Worm (Caenorhabditis elegans) whole organism, mixed stage, embryonic: Measurements from ENCODE around the gene srh-71.

Source experiments
- blmp-1 ChIP-seq: fragments of 150-350 bp; optimal IDR thresholded peaks from 2 replicates; lab custom pipeline; 2014; ENCODE audit warnings: missing biosample characterization, missing genetic modification characterization
- ces-1 ChIP-seq: fragments of 150-350 bp; optimal IDR thresholded peaks from 2 replicates; lab custom pipeline; 2014; ENCODE audit warnings: missing biosample characterization, missing genetic modification reagents, missing genetic modification characterization
- elt-1 ChIP-seq: sonication (generic microtip); optimal IDR thresholded peaks from 2 replicates; lab custom pipeline; 2017; ENCODE audit warnings: missing genetic modification characterization, mild to moderate bottlenecking, missing compliant biosample characterization, antibody characterized with exemption, moderate library complexity, borderline replicate concordance; ENCODE audit not compliant: insufficient read depth
- elt-3 ChIP-seq: fragments of 150-350 bp; optimal IDR thresholded peaks from 2 replicates; lab custom pipeline; 2014; ENCODE audit warnings: missing biosample characterization, missing genetic modification characterization
- flh-1 ChIP-seq: fragments of 200-800 bp; sonication (Bioruptor generic); optimal IDR thresholded peaks from 2 replicates; lab custom pipeline; 2018; ENCODE audit warnings: mild to moderate bottlenecking, missing genetic modification characterization, moderate library complexity, missing compliant biosample characterization
- ham-2 ChIP-seq: fragments of 200-800 bp; sonication (Bioruptor generic); optimal IDR thresholded peaks from 2 replicates; lab custom pipeline; 2018; ENCODE audit warnings: mild to moderate bottlenecking, missing genetic modification characterization, missing compliant biosample characterization
- lin-13 ChIP-seq: fragments of 150-350 bp; optimal IDR thresholded peaks from 2 replicates; lab custom pipeline; 2014; ENCODE audit warnings: missing biosample characterization, missing genetic modification characterization
- mab-5 ChIP-seq: fragments of 150-350 bp; optimal IDR thresholded peaks from 2 replicates; lab custom pipeline; 2014; ENCODE audit warnings: missing biosample characterization, missing genetic modification characterization
- nhr-12 ChIP-seq: fragments of 150-350 bp; optimal IDR thresholded peaks from 2 replicates; lab custom pipeline; 2014; ENCODE audit warnings: missing biosample characterization, missing genetic modification characterization
- nhr-237 ChIP-seq: fragments of 150-350 bp; optimal IDR thresholded peaks from 2 replicates; lab custom pipeline; 2014; ENCODE audit warnings: missing biosample characterization, missing genetic modification characterization
- nhr-28 ChIP-seq: fragments of 150-350 bp; optimal IDR thresholded peaks from 2 replicates; lab custom pipeline; 2014; ENCODE audit warnings: missing biosample characterization, missing genetic modification characterization
- pha-4 ChIP-seq: fragments of 150-350 bp; optimal IDR thresholded peaks from 2 replicates; lab custom pipeline; 2018; ENCODE audit warnings: missing biosample characterization, missing genetic modification reagents, missing genetic modification characterization
- snpc-4 ChIP-seq: fragments of 150-350 bp; optimal IDR thresholded peaks from 2 replicates; lab custom pipeline; 2014; ENCODE audit warnings: missing biosample characterization, missing genetic modification characterization
- sptf-1 ChIP-seq: sonication (generic microtip); optimal IDR thresholded peaks from 2 replicates; lab custom pipeline; 2017; ENCODE audit warnings: mild to moderate bottlenecking, missing genetic modification characterization, moderate library complexity, missing compliant biosample characterization

DNA sequence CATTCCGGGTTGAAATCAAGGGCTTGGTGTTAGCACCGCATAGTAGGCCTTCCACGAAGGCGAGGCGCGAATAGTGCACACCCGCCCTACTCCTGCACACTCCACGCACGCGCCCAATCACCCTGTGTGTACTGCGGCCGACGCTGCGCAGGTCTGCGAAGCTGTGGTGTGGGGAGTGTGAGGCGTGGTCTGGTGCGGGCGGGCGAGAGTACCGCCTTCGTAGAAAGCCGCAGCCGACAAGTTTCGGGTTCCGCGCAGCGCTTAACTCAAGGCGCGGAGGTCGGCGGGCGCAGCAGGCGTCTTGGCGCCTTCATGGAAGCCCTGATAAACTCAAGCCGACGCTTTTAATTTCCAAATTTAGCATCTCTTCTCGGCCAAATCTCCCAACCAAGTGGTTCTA, 15.2 kb upstream of the srh-71 start:
- TF ChIP-seq ces-1 (GFP tag; lab: Kevin White, UChicago) = no peak
- no peak for TF ChIP-seq pha-4 (tag; lab: Kevin White, UChicago)
- no peak for TF ChIP-seq lin-13 (tag; lab: Kevin White, UChicago)
- no peak for TF ChIP-seq blmp-1 (tag; lab: Kevin White, UChicago)
- TF ChIP-seq nhr-237 (tag; lab: Kevin White, UChicago) = no peak
- TF ChIP-seq nhr-28 (tag; lab: Kevin White, UChicago) = no peak
- TF ChIP-seq elt-1 (tag; lab: Kevin White, UChicago) = no peak
- no peak for TF ChIP-seq nhr-12
- TF ChIP-seq sptf-1 (tag; lab: Kevin White, UChicago) = no peak
- TF ChIP-seq elt-3 (tag; lab: Kevin White, UChicago) = no peak
- no peak for TF ChIP-seq snpc-4 (tag; lab: Kevin White, UChicago)
- TF ChIP-seq ham-2 = no peak
- TF ChIP-seq mab-5 (tag; lab: Kevin White, UChicago) = no peak
- TF ChIP-seq flh-1 = no peak
